Fruit fly (Drosophila melanogaster) whole organism, embryonic: ENCODE results near the gene Aps.

ENCODE experiments used
- Atf6 ChIP-seq: fragments of 200-800 bp; sonication (Bioruptor generic); IDR thresholded peaks from 2 replicates; pipeline ENCODE4 v1.3.6; 2022; ENCODE audit warnings: missing biosample characterization, missing genetic modification characterization
- CG10267 ChIP-seq: fragments of 200-800 bp; sonication (Bioruptor generic); optimal IDR thresholded peaks from 2 replicates; lab custom pipeline; 2018; ENCODE audit warnings: missing biosample characterization, mild to moderate bottlenecking, missing genetic modification characterization, moderate library complexity
- CG11695 ChIP-seq: fragments of 200-800 bp; sonication (Bioruptor generic); IDR thresholded peaks from 3 replicates; pipeline ENCODE4 v1.3.6; 2022; ENCODE audit warnings: missing biosample characterization, missing genetic modification characterization
- CG15269 ChIP-seq: fragments of 200-800 bp; sonication (Bioruptor generic); optimal IDR thresholded peaks from 2 replicates; lab custom pipeline; 2018; ENCODE audit warnings: missing biosample characterization, mild to moderate bottlenecking, missing genetic modification characterization, moderate library complexity
- CG15479 ChIP-seq: fragments of 200-800 bp; sonication (Bioruptor generic); optimal IDR thresholded peaks from 3 replicates; lab custom pipeline; 2019; ENCODE audit warnings: missing biosample characterization, mild to moderate bottlenecking, missing genetic modification characterization, moderate library complexity
- CG15514 ChIP-seq: fragments of 200-800 bp; sonication (Bioruptor generic); optimal IDR thresholded peaks from 3 replicates; lab custom pipeline; 2017; ENCODE audit warnings: missing biosample characterization, missing genetic modification characterization, mild to moderate bottlenecking, moderate library complexity, missing genetic modification reagents
- CG15601 ChIP-seq: fragments of 200-800 bp; sonication (Bioruptor generic); optimal IDR thresholded peaks from 3 replicates; lab custom pipeline; 2019; ENCODE audit warnings: missing biosample characterization, mild to moderate bottlenecking, missing genetic modification characterization, moderate library complexity
- CG17186 ChIP-seq: fragments of 200-800 bp; sonication (Bioruptor generic); optimal IDR thresholded peaks from 3 replicates; lab custom pipeline; 2017; ENCODE audit warnings: missing biosample characterization, missing genetic modification reagents, missing genetic modification characterization
- CG17385 ChIP-seq: fragments of 200-800 bp; sonication (Bioruptor generic); optimal IDR thresholded peaks from 3 replicates; lab custom pipeline; 2018; ENCODE audit warnings: missing biosample characterization, mild to moderate bottlenecking, missing genetic modification characterization
- CG17912 ChIP-seq: fragments of 200-800 bp; sonication (Bioruptor generic); optimal IDR thresholded peaks from 2 replicates; lab custom pipeline; 2018; ENCODE audit warnings: missing biosample characterization, mild to moderate bottlenecking, missing genetic modification characterization
- CG18262 ChIP-seq: fragments of 200-800 bp; optimal IDR thresholded peaks from 3 replicates; lab custom pipeline; 2019; ENCODE audit warnings: missing biosample characterization, mild to moderate bottlenecking, missing genetic modification characterization, moderate library complexity
- CG31365 ChIP-seq: fragments of 200-800 bp; sonication (Bioruptor generic); optimal IDR thresholded peaks from 2 replicates; lab custom pipeline; 2018; ENCODE audit warnings: missing biosample characterization, mild to moderate bottlenecking, missing genetic modification characterization
- CG32767 ChIP-seq: fragments of 200-800 bp; sonication (Bioruptor generic); IDR thresholded peaks from 2 replicates; pipeline ENCODE4 v1.3.6; 2022; ENCODE audit warnings: missing biosample characterization, missing genetic modification characterization
- CG4282 ChIP-seq: fragments of 200-800 bp; sonication (Bioruptor generic); optimal IDR thresholded peaks from 2 replicates; lab custom pipeline; 2016; ENCODE audit warnings: missing biosample characterization, missing genetic modification characterization
- CG4360 ChIP-seq: fragments of 200-800 bp; sonication (Bioruptor generic); IDR thresholded peaks from 2 replicates; pipeline ENCODE4 v1.3.6; 2022; ENCODE audit warnings: missing biosample characterization, missing genetic modification characterization
- CG4820 ChIP-seq: fragments of 200-800 bp; sonication (Bioruptor generic); optimal IDR thresholded peaks from 3 replicates; lab custom pipeline; 2016; ENCODE audit warnings: missing biosample characterization, missing genetic modification characterization
- CG7745 ChIP-seq: fragments of 200-800 bp; sonication (Bioruptor generic); optimal IDR thresholded peaks from 2 replicates; lab custom pipeline; 2018; ENCODE audit warnings: missing biosample characterization, mild to moderate bottlenecking, missing genetic modification characterization, moderate library complexity
- CG7786 ChIP-seq: fragments of 200-800 bp; sonication (Bioruptor generic); optimal IDR thresholded peaks from 2 replicates; lab custom pipeline; 2016; ENCODE audit warnings: missing biosample characterization, missing genetic modification characterization
- CTCF ChIP-seq: fragments of 200-800 bp; sonication (Bioruptor generic); optimal IDR thresholded peaks from 2 replicates; lab custom pipeline; 2017; ENCODE audit warnings: missing biosample characterization, mild to moderate bottlenecking, missing genetic modification characterization, moderate library complexity
- D ChIP-seq, 2 experiments: fragments of 200-800 bp in 1 of 2; fragments of >200 bp in 1 of 2; sonication (Bioruptor generic) in 1 of 2; optimal IDR thresholded peaks; 2 replicates in 1 of 2; 3 replicates in 1 of 2; lab custom pipeline; 2017; ENCODE audit warnings: mild to moderate bottlenecking in 1 of 2, missing biosample characterization in 1 of 2, missing genetic modification characterization in 1 of 2, missing genetic modification reagents in 1 of 2
- Dad ChIP-seq: fragments of 200-800 bp; sonication (Bioruptor generic); optimal IDR thresholded peaks from 3 replicates; lab custom pipeline; 2016; ENCODE audit warnings: missing biosample characterization, missing genetic modification characterization
- Dfd ChIP-seq, 2 experiments: fragments of >200 bp; optimal IDR thresholded peaks; 2 replicates each; lab custom pipeline; 2017; ENCODE audit warnings: missing biosample characterization in 2 of 2, missing genetic modification characterization in 2 of 2
- Dip2 ChIP-seq: fragments of 200-800 bp; sonication (Bioruptor generic); IDR thresholded peaks from 2 replicates; pipeline ENCODE4 v1.3.6; 2022; ENCODE audit warnings: missing biosample characterization, missing genetic modification characterization
- Dip3 ChIP-seq: fragments of 200-800 bp; sonication (Bioruptor generic); optimal IDR thresholded peaks from 3 replicates; lab custom pipeline; 2016; ENCODE audit warnings: missing biosample characterization, missing genetic modification characterization
- Lpt ChIP-seq: fragments of >200 bp; optimal IDR thresholded peaks from 2 replicates; lab custom pipeline; 2018; ENCODE audit warnings: missing biosample characterization, missing genetic modification characterization
- Mad ChIP-seq: fragments of 200-800 bp; sonication (Bioruptor generic); optimal IDR thresholded peaks from 2 replicates; lab custom pipeline; 2016; ENCODE audit warnings: missing biosample characterization, missing genetic modification characterization
- Mes4 ChIP-seq: fragments of 200-800 bp; sonication (Bioruptor generic); optimal IDR thresholded peaks from 2 replicates; lab custom pipeline; 2016; ENCODE audit warnings: missing biosample characterization, missing genetic modification characterization
- Oli ChIP-seq: fragments of 200-800 bp; sonication (Bioruptor generic); optimal IDR thresholded peaks from 2 replicates; lab custom pipeline; 2018; ENCODE audit warnings: missing biosample characterization, mild to moderate bottlenecking, missing genetic modification characterization, moderate library complexity
- Opbp ChIP-seq: fragments of 200-800 bp; sonication (Bioruptor generic); IDR thresholded peaks from 3 replicates; pipeline ENCODE4 v1.3.6; 2022; ENCODE audit warnings: missing biosample characterization, missing genetic modification characterization; ENCODE audit not compliant: partially characterized antibody
- amos ChIP-seq: fragments of 200-800 bp; sonication (Bioruptor generic); IDR thresholded peaks from 2 replicates; pipeline ENCODE4 v1.3.6; 2022; ENCODE audit warnings: missing biosample characterization, missing genetic modification characterization; ENCODE audit not compliant: partially characterized antibody
- bbx ChIP-seq: fragments of 200-800 bp; sonication (Bioruptor generic); IDR thresholded peaks from 2 replicates; pipeline ENCODE4 v1.3.6; 2022; ENCODE audit warnings: missing biosample characterization, missing genetic modification characterization; ENCODE audit not compliant: partially characterized antibody
- cg ChIP-seq: fragments of 200-800 bp; sonication (Bioruptor generic); optimal IDR thresholded peaks from 3 replicates; lab custom pipeline; 2019; ENCODE audit warnings: missing biosample characterization, mild to moderate bottlenecking, missing genetic modification characterization, moderate library complexity
- da ChIP-seq: fragments of 200-800 bp; sonication (Bioruptor generic); optimal IDR thresholded peaks from 2 replicates; lab custom pipeline; 2016; ENCODE audit warnings: missing biosample characterization, missing genetic modification characterization
- kni ChIP-seq: fragments of 200-800 bp; sonication (Bioruptor generic); optimal IDR thresholded peaks from 3 replicates; lab custom pipeline; 2017; ENCODE audit warnings: mild to moderate bottlenecking, missing biosample characterization, missing genetic modification reagents, missing genetic modification characterization
- lmd ChIP-seq: fragments of 200-800 bp; sonication (Bioruptor generic); IDR thresholded peaks from 2 replicates; pipeline ENCODE4 v1.3.6; 2022; ENCODE audit warnings: missing biosample characterization, missing genetic modification characterization
- lola ChIP-seq, 3 experiments: fragments of >200 bp in 2 of 3; fragments of 200-800 bp in 1 of 3; sonication (Bioruptor generic) in 1 of 3; optimal IDR thresholded peaks; 2 replicates each; lab custom pipeline; 2017 to 2019; ENCODE audit warnings: missing biosample characterization in 3 of 3, missing genetic modification characterization in 3 of 3, mild to moderate bottlenecking in 1 of 3, moderate library complexity in 1 of 3
- luna ChIP-seq: fragments of 200-800 bp; sonication (Bioruptor generic); optimal IDR thresholded peaks from 2 replicates; lab custom pipeline; 2016; ENCODE audit warnings: missing biosample characterization, missing genetic modification characterization
- maf-S ChIP-seq: fragments of 200-800 bp; sonication (Bioruptor generic); optimal IDR thresholded peaks from 2 replicates; lab custom pipeline; 2016; ENCODE audit warnings: missing biosample characterization, missing genetic modification characterization
- nom ChIP-seq: fragments of 200-800 bp; sonication (Bioruptor generic); optimal IDR thresholded peaks from 2 replicates; lab custom pipeline; 2017; ENCODE audit warnings: missing biosample characterization, missing genetic modification characterization, mild to moderate bottlenecking, moderate library complexity, missing genetic modification reagents
- otp ChIP-seq: fragments of 200-800 bp; sonication (Bioruptor generic); IDR thresholded peaks from 3 replicates; pipeline ENCODE4, ENCODE4 v1.3.6; 2022; ENCODE audit warnings: missing biosample characterization, missing genetic modification characterization
- pb ChIP-seq: fragments of 200-800 bp; sonication (Bioruptor generic); optimal IDR thresholded peaks from 3 replicates; lab custom pipeline; 2016; ENCODE audit warnings: missing biosample characterization, missing genetic modification characterization
- repo ChIP-seq: fragments of 200-800 bp; sonication (Bioruptor generic); optimal IDR thresholded peaks from 2 replicates; lab custom pipeline; 2016; ENCODE audit warnings: missing biosample characterization, missing genetic modification characterization
- salm ChIP-seq: fragments of 200-800 bp; sonication (Bioruptor generic); optimal IDR thresholded peaks from 2 replicates; lab custom pipeline; 2018; ENCODE audit warnings: missing biosample characterization, mild to moderate bottlenecking, missing genetic modification characterization
- slp2 ChIP-seq: fragments of 200-800 bp; sonication (Bioruptor generic); optimal IDR thresholded peaks from 2 replicates; lab custom pipeline; 2016; ENCODE audit warnings: missing biosample characterization, missing genetic modification characterization
- tll ChIP-seq, 2 experiments: fragments of 200-800 bp in 1 of 2; fragments of >200 bp in 1 of 2; sonication (Bioruptor generic) in 1 of 2; optimal IDR thresholded peaks; 2 replicates each; lab custom pipeline; 2017 to 2019; ENCODE audit warnings: missing biosample characterization in 2 of 2, missing genetic modification characterization in 2 of 2, mild to moderate bottlenecking in 1 of 2, moderate library complexity in 1 of 2
- trh ChIP-seq: fragments of 200-800 bp; sonication (Bioruptor generic); optimal IDR thresholded peaks from 2 replicates; lab custom pipeline; 2016; ENCODE audit warnings: missing biosample characterization, missing genetic modification characterization
- tup ChIP-seq: fragments of 200-800 bp; sonication (Bioruptor generic); optimal IDR thresholded peaks from 2 replicates; lab custom pipeline; 2016; ENCODE audit warnings: missing biosample characterization, mild to moderate bottlenecking, missing genetic modification characterization, moderate library complexity
- vvl ChIP-seq: fragments of 200-800 bp; sonication (Bioruptor generic); IDR thresholded peaks from 2 replicates; pipeline ENCODE4 v1.3.6; 2022; ENCODE audit warnings: missing biosample characterization, missing genetic modification characterization
- z ChIP-seq: fragments of 200-800 bp; sonication (Bioruptor generic); IDR thresholded peaks from 3 replicates; pipeline ENCODE4 v1.3.6; 2022; ENCODE audit warnings: missing biosample characterization, missing genetic modification characterization

Gene Aps

DNA sequence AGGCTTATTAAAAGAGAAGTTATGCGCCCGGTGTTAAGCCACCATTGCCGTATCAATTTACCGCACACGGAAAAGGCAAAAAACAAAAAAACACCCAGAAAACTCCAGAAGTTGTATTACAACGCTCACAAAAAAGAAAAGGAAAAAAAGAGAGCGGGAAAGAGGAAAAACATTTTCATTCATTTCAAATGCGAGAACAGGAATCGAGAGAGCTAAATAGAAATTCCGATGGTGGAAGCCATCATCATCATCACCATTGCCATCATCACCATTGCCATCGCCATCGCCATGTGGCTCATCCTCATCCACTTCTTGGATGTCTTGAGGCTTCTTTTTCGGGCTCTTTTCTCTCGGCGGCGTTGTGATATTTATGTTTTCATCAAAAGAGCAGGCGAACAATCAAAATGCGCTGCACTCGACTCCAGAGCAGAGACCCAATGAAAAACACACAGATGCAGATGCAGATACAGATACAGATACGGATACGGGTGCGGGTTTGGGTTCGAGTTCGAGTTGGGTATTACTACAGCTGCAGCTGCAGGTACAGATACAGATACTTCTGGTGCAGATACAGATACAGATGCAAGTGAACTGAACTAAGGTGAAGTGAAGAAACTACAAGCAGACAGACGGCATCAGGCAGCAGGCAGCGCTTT is 47.7 kb downstream of the Aps start (continued):
- TF ChIP-seq tup (no peak), CG17912 (GFP tag; lab: Kevin White, UChicago) (peak; percentile 5), CG32767 (peak; percentile 34; the same call in 1 of the 2 replicates), otp (GFP tag; lab: Robert Waterston, UW) (no peak), CG10267 (tag; lab: Kevin White, UChicago) (no peak), kni (GFP tag; lab: Kevin White, UChicago) (peak; percentile 97), luna (GFP tag; lab: Kevin White, UChicago) (no peak), CG18262 (tag; lab: Kevin White, UChicago) (no peak), Mes4 (GFP tag; lab: Kevin White, UChicago) (no peak), Dfd (GFP tag; optimal IDR thresholded peaks at IDR 0.05; lab: Kevin White, UChicago) (no peak), CG17186 (no peak), CG7745 (tag; lab: Kevin White, UChicago) (no peak), salm (tag; lab: Kevin White, UChicago) (no peak), CG11695 (GFP tag; lab: Robert Waterston, UW) (no peak), Dip2 (no peak), Dip3 (no peak), CG4820 (GFP tag; lab: Kevin White, UChicago) (no peak), z (GFP tag; lab: Robert Waterston, UW) (peak; percentile 87), CG31365 (tag; lab: Kevin White, UChicago) (no peak), nom (GFP tag; lab: Kevin White, UChicago) (peak; percentile 35), pb (GFP tag; lab: Kevin White, UChicago) (no peak), repo (GFP tag; lab: Kevin White, UChicago) (no peak), trh (no peak), CG4360 (GFP tag; lab: Robert Waterston, UW) (peak; percentile 37; the same call in 1 of the 2 replicates), CG17385 (GFP tag; lab: Kevin White, UChicago) (no peak), CG15269 (tag; lab: Kevin White, UChicago) (no peak), lmd (GFP tag; lab: Robert Waterston, UW) (no peak), Oli (tag; lab: Kevin White, UChicago) (no peak), lola (GFP tag; optimal IDR thresholded peaks at IDR 0.05; lab: Kevin White, UChicago) (no peak), vvl (GFP tag; lab: Robert Waterston, UW) (0 out of 2 replicates have a peak, but pooled peaks have one; percentile 37), CG4282 (GFP tag; lab: Kevin White, UChicago) (no peak), CG15514 (GFP tag; lab: Kevin White, UChicago) (no peak), maf-S (GFP tag; lab: Kevin White, UChicago) (no peak), da (GFP tag; lab: Kevin White, UChicago) (peak; percentile 58), CG15479 (peak; percentile 75), Opbp (GFP tag; lab: Robert Waterston, UW) (no peak), Lpt (GFP tag; lab: Kevin White, UChicago) (peak; percentile 2), tll (GFP tag; optimal IDR thresholded peaks at IDR 0.05; lab: Kevin White, UChicago) (peak in 1 of 2 experiments; percentile 46), CTCF (GFP tag; lab: Kevin White, UChicago) (no peak), D (optimal IDR thresholded peaks at IDR 0.05; lab: Kevin White, UChicago) (peak; percentile 84), D (GFP tag; optimal IDR thresholded peaks at IDR 0.05; lab: Kevin White, UChicago) (no peak), bbx (GFP tag; lab: Robert Waterston, UW) (no peak; the same call in 1 of the 2 replicates), slp2 (GFP tag; lab: Kevin White, UChicago) (no peak), CG15601 (peak; percentile 5), CG7786 (no peak), Dad (GFP tag; lab: Kevin White, UChicago) (no peak), Mad (no peak), cg (GFP tag; lab: Kevin White, UChicago) (peak; percentile 83), amos (no peak), Atf6 (GFP tag; lab: Robert Waterston, UW) (no peak)
- TF ChIP-seq, all 482 proteins: peak for 34
